Worm (Caenorhabditis elegans) whole organism, midembryonic: ENCODE results near the gene F55E10.4.
A peak's percentile ranks its signal among the peaks of the same experiment; 100 is the strongest.

Experiments
- T22C8.4 ChIP-seq: fragments of 200-800 bp; sonication (Bioruptor generic); IDR thresholded peaks from 2 replicates; pipeline ENCODE4 v1.3.6; 2022; ENCODE audit warnings: missing genetic modification characterization, missing compliant biosample characterization
- cog-1 ChIP-seq: sonication (generic microtip); optimal IDR thresholded peaks from 2 replicates; lab custom pipeline; 2016; ENCODE audit warnings: missing genetic modification characterization, missing compliant biosample characterization
- flt-1 ChIP-seq: fragments of 200-800 bp; sonication (Bioruptor generic); IDR thresholded peaks from 2 replicates; pipeline ENCODE4 v1.3.6; 2022; ENCODE audit warnings: missing genetic modification characterization, missing compliant biosample characterization
- klf-2 ChIP-seq: fragments of 200-800 bp; sonication (Bioruptor generic); conservative IDR thresholded peaks from 2 replicates; pipeline ENCODE4 v1.3.6; 2022; ENCODE audit warnings: missing genetic modification reagents, missing genetic modification characterization, missing compliant biosample characterization
- med-1 ChIP-seq: sonication (generic microtip); optimal IDR thresholded peaks from 2 replicates; lab custom pipeline; 2017; ENCODE audit warnings: missing genetic modification characterization, mild to moderate bottlenecking, missing compliant biosample characterization, antibody characterized with exemption, missing genetic modification reagents; ENCODE audit not compliant: insufficient read depth
- ref-1 ChIP-seq: fragments of 200-800 bp; sonication (Bioruptor generic); conservative IDR thresholded peaks from 2 replicates; pipeline ENCODE4 v1.3.6; 2022; ENCODE audit warnings: missing genetic modification reagents, missing genetic modification characterization, missing compliant biosample characterization
- tab-1 ChIP-seq: fragments of 200-800 bp; sonication (Bioruptor generic); IDR thresholded peaks from 2 replicates; pipeline ENCODE4 v1.3.6; 2022; ENCODE audit warnings: missing genetic modification characterization, missing compliant biosample characterization
- ztf-23 ChIP-seq: fragments of 200-800 bp; sonication (Bioruptor generic); IDR thresholded peaks from 2 replicates; pipeline ENCODE4 v1.3.6; 2022; ENCODE audit warnings: missing genetic modification reagents, missing genetic modification characterization, missing compliant biosample characterization
- ztf-29 ChIP-seq: fragments of 200-800 bp; sonication (Bioruptor generic); IDR thresholded peaks from 2 replicates; pipeline ENCODE4 v1.3.6; 2022; ENCODE audit warnings: missing genetic modification reagents, missing genetic modification characterization, missing compliant biosample characterization

The F55E10.4 gene

ce11 chrX:8327800-8328199 is at the start of gene F55E10.4:
Gene F55E10.4, minus strand, starts transcription at chrX:8327900.
- TF ChIP-seq flt-1 (GFP tag; lab: Robert Waterston, UW) (no peak), ztf-23 (GFP tag; lab: Robert Waterston, UW) (no peak), cog-1 (tag; lab: Kevin White, UChicago) (no peak), ref-1 (GFP tag; lab: Robert Waterston, UW) (no peak), tab-1 (no peak), ztf-29 (GFP tag; lab: Robert Waterston, UW) (no peak), T22C8.4 (GFP tag; lab: Robert Waterston, UW) (no peak), klf-2 (GFP tag; lab: Robert Waterston, UW) (no peak), med-1 (GFP tag; lab: Kevin White, UChicago) (no peak)

ce11 chrX:8371906-8372305 is 44.2 kb upstream of the F55E10.4 start, which contains the start of gene nep-15:
Gene nep-15, plus strand, starts transcription at chrX:8372206.
- TF ChIP-seq flt-1 (GFP tag; lab: Robert Waterston, UW) = no peak
- no peak for TF ChIP-seq tab-1
- TF ChIP-seq klf-2 (GFP tag; lab: Robert Waterston, UW) = no peak

- peak; percentile 52 for TF ChIP-seq cog-1 (tag; lab: Kevin White, UChicago)
- TF ChIP-seq ref-1 (GFP tag; lab: Robert Waterston, UW) = no peak
- no peak for TF ChIP-seq med-1 (GFP tag; lab: Kevin White, UChicago)
- no peak for TF ChIP-seq ztf-29 (GFP tag; lab: Robert Waterston, UW)
Observed at ce11 chrX:8368210-8368609, 40.5 kb upstream of the F55E10.4 start.

ce11 chrX:8367553-8367952 is 39.9 kb upstream of the F55E10.4 start, which contains the start of gene F40B5.2:
Gene F40B5.2, plus strand, starts transcription at chrX:8367853.
- no peak for TF ChIP-seq ztf-23 (GFP tag; lab: Robert Waterston, UW)
- TF ChIP-seq ref-1 (GFP tag; lab: Robert Waterston, UW) = no peak
- no peak for TF ChIP-seq med-1 (GFP tag; lab: Kevin White, UChicago)
- TF ChIP-seq flt-1 (GFP tag; lab: Robert Waterston, UW) = no peak
- TF ChIP-seq tab-1 = no peak
- TF ChIP-seq klf-2 (GFP tag; lab: Robert Waterston, UW) = no peak
- no peak for TF ChIP-seq ztf-29 (GFP tag; lab: Robert Waterston, UW)
- no peak for TF ChIP-seq cog-1 (tag; lab: Kevin White, UChicago)
- no peak for TF ChIP-seq T22C8.4 (GFP tag; lab: Robert Waterston, UW)

ce11 chrX:8362379-8362778 is 34.7 kb upstream of the F55E10.4 start:
- TF ChIP-seq ref-1 (GFP tag; lab: Robert Waterston, UW) = no peak
- no peak for TF ChIP-seq ztf-29 (GFP tag; lab: Robert Waterston, UW)
- no peak for TF ChIP-seq flt-1 (GFP tag; lab: Robert Waterston, UW)
- no peak for TF ChIP-seq cog-1 (tag; lab: Kevin White, UChicago)
- TF ChIP-seq med-1 (GFP tag; lab: Kevin White, UChicago) = no peak

ce11 chrX:8356305-8356704 is 28.6 kb upstream of the F55E10.4 start:
- no peak for TF ChIP-seq ref-1 (GFP tag; lab: Robert Waterston, UW)
- TF ChIP-seq flt-1 (GFP tag; lab: Robert Waterston, UW) = no peak
- TF ChIP-seq ztf-29 (GFP tag; lab: Robert Waterston, UW) = no peak
- no peak for TF ChIP-seq ztf-23 (GFP tag; lab: Robert Waterston, UW)
- no peak for TF ChIP-seq med-1 (GFP tag; lab: Kevin White, UChicago)
- TF ChIP-seq tab-1 = no peak
- TF ChIP-seq T22C8.4 (GFP tag; lab: Robert Waterston, UW) = no peak
- TF ChIP-seq cog-1 (tag; lab: Kevin White, UChicago) = no peak
- no peak for TF ChIP-seq klf-2 (GFP tag; lab: Robert Waterston, UW)

ce11 chrX:8355350-8355749 is 27.6 kb upstream of the F55E10.4 start:
- TF ChIP-seq ztf-29 (GFP tag; lab: Robert Waterston, UW) (no peak), tab-1 (no peak), klf-2 (GFP tag; lab: Robert Waterston, UW) (no peak), ztf-23 (GFP tag; lab: Robert Waterston, UW) (no peak), T22C8.4 (GFP tag; lab: Robert Waterston, UW) (no peak), med-1 (GFP tag; lab: Kevin White, UChicago) (no peak), ref-1 (GFP tag; lab: Robert Waterston, UW) (no peak), flt-1 (GFP tag; lab: Robert Waterston, UW) (no peak), cog-1 (tag; lab: Kevin White, UChicago) (no peak)

- TF ChIP-seq med-1 (GFP tag; lab: Kevin White, UChicago) (no peak), cog-1 (tag; lab: Kevin White, UChicago) (no peak), ztf-29 (GFP tag; lab: Robert Waterston, UW) (no peak), ztf-23 (GFP tag; lab: Robert Waterston, UW) (no peak)
Observed at ce11 chrX:8354284-8354784, 26.6 kb upstream of the F55E10.4 start.

ce11 chrX:8350984-8351383 is 23.3 kb upstream of the F55E10.4 start, which contains the start of gene npr-28:
Gene npr-28, minus strand, starts transcription at chrX:8351084.
- no peak for TF ChIP-seq ztf-23 (GFP tag; lab: Robert Waterston, UW)
- no peak for TF ChIP-seq med-1 (GFP tag; lab: Kevin White, UChicago)
- TF ChIP-seq tab-1 = no peak
- no peak for TF ChIP-seq flt-1 (GFP tag; lab: Robert Waterston, UW)
- TF ChIP-seq cog-1 (tag; lab: Kevin White, UChicago) = no peak
- TF ChIP-seq ztf-29 (GFP tag; lab: Robert Waterston, UW) = no peak
- no peak for TF ChIP-seq T22C8.4 (GFP tag; lab: Robert Waterston, UW)
- TF ChIP-seq ref-1 (GFP tag; lab: Robert Waterston, UW) = no peak
- no peak for TF ChIP-seq klf-2 (GFP tag; lab: Robert Waterston, UW)
